Fruit fly (Drosophila melanogaster) whole organism, pupa: ENCODE results near the gene RpS8.

ENCODE experiments used
- CG10348 ChIP-seq: fragments of 200-800 bp; sonication (Bioruptor generic); IDR thresholded peaks from 2 replicates; pipeline ENCODE4 v1.3.6; 2022; ENCODE audit warnings: missing biosample characterization, missing genetic modification characterization
- CG12605 ChIP-seq: fragments of 200-800 bp; sonication (Bioruptor generic); IDR thresholded peaks from 2 replicates; pipeline ENCODE4 v1.3.6; 2022; ENCODE audit warnings: missing biosample characterization, missing genetic modification characterization
- CG13204 ChIP-seq: fragments of 200-800 bp; sonication (Bioruptor generic); optimal IDR thresholded peaks from 2 replicates; lab custom pipeline; 2018; ENCODE audit warnings: missing biosample characterization, mild to moderate bottlenecking, missing genetic modification characterization, moderate library complexity
- CG14655 ChIP-seq: fragments of 200-800 bp; sonication (Bioruptor generic); optimal IDR thresholded peaks from 3 replicates; lab custom pipeline; 2017; ENCODE audit warnings: mild to moderate bottlenecking, missing biosample characterization, missing genetic modification reagents, missing genetic modification characterization
- CG15710 ChIP-seq: fragments of 200-800 bp; sonication (Bioruptor generic); optimal IDR thresholded peaks from 2 replicates; lab custom pipeline; 2018; ENCODE audit warnings: missing biosample characterization, mild to moderate bottlenecking, missing genetic modification characterization, moderate library complexity
- CG17806 ChIP-seq: fragments of 200-800 bp; sonication (Bioruptor generic); optimal IDR thresholded peaks from 2 replicates; lab custom pipeline; 2018; ENCODE audit warnings: missing biosample characterization, mild to moderate bottlenecking, missing genetic modification characterization, moderate library complexity
- CG32121 ChIP-seq: fragments of 200-800 bp; sonication (Bioruptor generic); IDR thresholded peaks from 2 replicates; pipeline ENCODE4 v1.3.6; 2022; ENCODE audit warnings: missing biosample characterization, missing genetic modification characterization
- CG34367 ChIP-seq: fragments of 200-800 bp; sonication (Bioruptor generic); optimal IDR thresholded peaks from 2 replicates; lab custom pipeline; 2018; ENCODE audit warnings: missing biosample characterization, mild to moderate bottlenecking, missing genetic modification characterization
- CG4496 ChIP-seq: fragments of 200-800 bp; sonication (Bioruptor generic); IDR thresholded peaks from 3 replicates; pipeline ENCODE4 v1.3.6; 2022; ENCODE audit warnings: missing biosample characterization, missing genetic modification characterization
- CG8159 ChIP-seq: fragments of 200-800 bp; sonication (Bioruptor generic); optimal IDR thresholded peaks from 3 replicates; lab custom pipeline; 2018; ENCODE audit warnings: missing biosample characterization, mild to moderate bottlenecking, missing genetic modification characterization, moderate library complexity
- CG8301 ChIP-seq: fragments of 200-800 bp; sonication (Bioruptor generic); optimal IDR thresholded peaks from 2 replicates; lab custom pipeline; 2018; ENCODE audit warnings: missing biosample characterization, mild to moderate bottlenecking, missing genetic modification characterization
- CG9948 ChIP-seq: fragments of 200-800 bp; sonication (Bioruptor generic); optimal IDR thresholded peaks from 2 replicates; lab custom pipeline; 2018; ENCODE audit warnings: missing biosample characterization, mild to moderate bottlenecking, missing genetic modification characterization, moderate library complexity
- D1 ChIP-seq: fragments of 200-800 bp; sonication (Bioruptor generic); optimal IDR thresholded peaks from 2 replicates; lab custom pipeline; 2018; ENCODE audit warnings: missing biosample characterization, mild to moderate bottlenecking, missing genetic modification characterization, moderate library complexity
- EcR ChIP-seq: fragments of 200-800 bp; sonication (Bioruptor generic); optimal IDR thresholded peaks from 3 replicates; lab custom pipeline; 2019; ENCODE audit warnings: missing biosample characterization, missing genetic modification characterization, mild to moderate bottlenecking, moderate library complexity, missing genetic modification reagents
- Ets98B ChIP-seq: fragments of 200-800 bp; sonication (Bioruptor generic); IDR thresholded peaks from 2 replicates; pipeline ENCODE4 v1.3.6; 2022; ENCODE audit warnings: missing biosample characterization, missing genetic modification characterization
- Pif1A ChIP-seq: fragments of 200-800 bp; sonication (Bioruptor generic); optimal IDR thresholded peaks from 3 replicates; lab custom pipeline; 2016; ENCODE audit warnings: missing biosample characterization, missing genetic modification characterization
- Pif1B ChIP-seq: fragments of 200-800 bp; sonication (Bioruptor generic); optimal IDR thresholded peaks from 3 replicates; lab custom pipeline; 2016; ENCODE audit warnings: missing biosample characterization, missing genetic modification characterization
- Snoo ChIP-seq: fragments of 200-800 bp; sonication (Bioruptor generic); optimal IDR thresholded peaks from 3 replicates; lab custom pipeline; 2017; ENCODE audit warnings: missing biosample characterization, mild to moderate bottlenecking, missing genetic modification characterization, inconsistent platforms
- fd96Ca ChIP-seq: fragments of 200-800 bp; sonication (Bioruptor generic); IDR thresholded peaks from 3 replicates; pipeline ENCODE4 v1.3.6; 2022; ENCODE audit warnings: missing biosample characterization, missing genetic modification characterization
- gl ChIP-seq: fragments of 200-800 bp; sonication (Bioruptor generic); optimal IDR thresholded peaks from 2 replicates; lab custom pipeline; 2018; ENCODE audit warnings: missing biosample characterization, mild to moderate bottlenecking, missing genetic modification characterization
- rn ChIP-seq: fragments of 200-800 bp; sonication (Bioruptor generic); IDR thresholded peaks from 2 replicates; pipeline ENCODE4 v1.3.6; 2022; ENCODE audit warnings: missing biosample characterization, missing genetic modification characterization

The RpS8 gene

DNA sequence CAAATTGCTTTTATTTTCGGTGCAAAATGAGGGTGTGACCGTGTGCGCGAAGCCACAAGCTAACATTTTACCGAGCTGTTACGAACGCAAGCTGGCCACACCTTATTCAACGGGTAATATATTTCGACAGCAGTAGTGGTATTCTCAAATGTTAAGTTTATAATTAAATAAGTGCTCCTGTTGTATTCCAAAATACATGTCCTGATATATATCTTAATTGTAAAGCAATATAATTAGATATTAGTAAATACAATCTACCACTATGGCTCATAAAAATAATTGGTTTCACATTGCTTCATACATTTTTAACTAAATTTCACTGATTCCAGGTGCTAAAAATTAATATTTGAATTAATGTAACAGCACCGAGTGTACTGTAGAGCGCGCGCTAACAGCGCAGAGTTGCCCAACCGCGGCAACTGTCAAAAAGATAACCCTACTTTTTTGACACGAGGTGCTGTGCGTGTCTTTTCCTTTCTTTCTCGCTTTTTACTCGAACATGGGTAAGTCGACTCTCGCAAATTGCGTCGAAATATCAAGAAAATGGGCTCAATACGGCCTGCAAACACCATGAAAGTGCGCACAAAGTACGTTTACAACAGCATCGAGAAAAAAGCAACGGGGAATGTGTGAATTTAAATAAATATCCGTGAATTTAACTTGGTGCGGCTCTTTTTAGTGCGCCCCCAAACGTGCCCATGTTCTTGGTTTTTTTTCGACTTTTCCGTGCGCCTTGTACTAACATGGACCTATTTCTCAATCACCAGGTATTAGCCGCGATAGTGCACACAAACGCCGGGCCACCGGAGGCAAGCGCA lies at the start of gene RpS8, which contains the start of gene CG15514:
Gene RpS8 (plus strand): TSS at position 151 of the 818 bp plus-strand sequence.
Gene CG15514 (minus strand): TSS at position 63 of the 818 bp plus-strand sequence.
- TF ChIP-seq rn (GFP tag; lab: Robert Waterston, UW) (no peak), CG4496 (peak; percentile 54; the same call in 2 of the 3 replicates), CG34367 (tag; lab: Kevin White, UChicago) (peak; percentile 29), CG8159 (tag; lab: Kevin White, UChicago) (peak; percentile 72), D1 (tag; lab: Kevin White, UChicago) (no peak), EcR (GFP tag; lab: Kevin White, UChicago) (no peak), Pif1B (GFP tag; lab: Kevin White, UChicago) (no peak), Ets98B (no peak), CG13204 (GFP tag; lab: Kevin White, UChicago) (no peak), CG12605 (GFP tag; lab: Robert Waterston, UW) (no peak; the same call in none of the 2 replicates), CG14655 (GFP tag; lab: Kevin White, UChicago) (no peak), CG9948 (tag; lab: Kevin White, UChicago) (peak; percentile 33), CG17806 (tag; lab: Kevin White, UChicago) (peak; percentile 64), gl (tag; lab: Kevin White, UChicago) (no peak), CG15710 (tag; lab: Kevin White, UChicago) (peak; percentile 27), CG8301 (tag; lab: Kevin White, UChicago) (peak; percentile 48), CG32121 (peak; percentile 29; the same call in 1 of the 2 replicates), Snoo (tag; lab: Kevin White, UChicago) (peak; percentile 74), CG10348 (GFP tag; lab: Robert Waterston, UW) (no peak), Pif1A (GFP tag; lab: Kevin White, UChicago) (no peak), fd96Ca (GFP tag; lab: Robert Waterston, UW) (no peak)

dm6 chr3R:29816266-29816665 lies 45.1 kb upstream of the RpS8 start, which contains the start of gene Vps16B:
Vps16B (minus strand) TSS chr3R:29816451.
- TF ChIP-seq CG13204 (GFP tag; lab: Kevin White, UChicago) = no peak
- no peak for TF ChIP-seq CG17806 (tag; lab: Kevin White, UChicago)
- TF ChIP-seq D1 (tag; lab: Kevin White, UChicago) = no peak
- TF ChIP-seq CG34367 (tag; lab: Kevin White, UChicago) = no peak
- TF ChIP-seq CG8301 (tag; lab: Kevin White, UChicago) = no peak
- TF ChIP-seq CG32121 = no peak
- TF ChIP-seq CG12605 (GFP tag; lab: Robert Waterston, UW) = no peak
- TF ChIP-seq fd96Ca (GFP tag; lab: Robert Waterston, UW) = no peak
- no peak for TF ChIP-seq Ets98B
- no peak for TF ChIP-seq Pif1A (GFP tag; lab: Kevin White, UChicago)
- TF ChIP-seq gl (tag; lab: Kevin White, UChicago) = no peak
- TF ChIP-seq CG15710 (tag; lab: Kevin White, UChicago) = no peak
- no peak for TF ChIP-seq rn (GFP tag; lab: Robert Waterston, UW)
- TF ChIP-seq CG14655 (GFP tag; lab: Kevin White, UChicago) = no peak

DNA sequence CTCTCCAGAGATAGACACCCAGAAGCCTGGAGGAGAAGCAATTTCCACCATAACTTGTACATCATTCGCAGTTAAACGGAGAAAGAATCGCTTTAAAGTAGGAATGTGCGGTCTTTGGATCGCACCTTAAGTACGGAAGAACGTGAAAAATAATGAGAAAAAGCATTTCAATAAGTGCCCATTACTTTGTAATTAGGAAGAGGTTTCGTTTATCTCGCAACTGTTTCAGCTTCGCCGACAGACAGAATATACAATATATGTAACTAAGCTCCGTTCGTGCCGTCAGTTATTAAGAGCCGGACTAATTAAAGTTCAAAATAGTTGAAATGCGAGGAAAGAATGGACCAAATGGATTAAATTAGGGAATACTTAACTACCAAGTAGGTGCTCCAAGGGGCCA lies 43.7 kb upstream of the RpS8 start, which contains the start of gene CG7829:
Gene CG7829 (minus strand): TSS at position 101 of the 400 bp plus-strand sequence.
- TF ChIP-seq CG13204 (GFP tag; lab: Kevin White, UChicago) = no peak
- no peak for TF ChIP-seq CG15710 (tag; lab: Kevin White, UChicago)
- no peak for TF ChIP-seq CG12605 (GFP tag; lab: Robert Waterston, UW)
- TF ChIP-seq D1 (tag; lab: Kevin White, UChicago) = no peak
- TF ChIP-seq CG8159 (tag; lab: Kevin White, UChicago) = no peak
- no peak for TF ChIP-seq gl (tag; lab: Kevin White, UChicago)
- TF ChIP-seq Pif1A (GFP tag; lab: Kevin White, UChicago) = no peak
- TF ChIP-seq CG10348 (GFP tag; lab: Robert Waterston, UW) = no peak
- no peak for TF ChIP-seq CG34367 (tag; lab: Kevin White, UChicago)
- no peak for TF ChIP-seq CG8301 (tag; lab: Kevin White, UChicago)
- TF ChIP-seq rn (GFP tag; lab: Robert Waterston, UW) = no peak
- TF ChIP-seq CG14655 (GFP tag; lab: Kevin White, UChicago) = no peak
- no peak for TF ChIP-seq CG17806 (tag; lab: Kevin White, UChicago)
- no peak for TF ChIP-seq Pif1B (GFP tag; lab: Kevin White, UChicago)
- TF ChIP-seq CG9948 (tag; lab: Kevin White, UChicago) = no peak
- no peak for TF ChIP-seq Snoo (tag; lab: Kevin White, UChicago)
- no peak for TF ChIP-seq fd96Ca (GFP tag; lab: Robert Waterston, UW)
- no peak for TF ChIP-seq Ets98B
- no peak for TF ChIP-seq CG32121
- TF ChIP-seq EcR (GFP tag; lab: Kevin White, UChicago) = no peak

DNA sequence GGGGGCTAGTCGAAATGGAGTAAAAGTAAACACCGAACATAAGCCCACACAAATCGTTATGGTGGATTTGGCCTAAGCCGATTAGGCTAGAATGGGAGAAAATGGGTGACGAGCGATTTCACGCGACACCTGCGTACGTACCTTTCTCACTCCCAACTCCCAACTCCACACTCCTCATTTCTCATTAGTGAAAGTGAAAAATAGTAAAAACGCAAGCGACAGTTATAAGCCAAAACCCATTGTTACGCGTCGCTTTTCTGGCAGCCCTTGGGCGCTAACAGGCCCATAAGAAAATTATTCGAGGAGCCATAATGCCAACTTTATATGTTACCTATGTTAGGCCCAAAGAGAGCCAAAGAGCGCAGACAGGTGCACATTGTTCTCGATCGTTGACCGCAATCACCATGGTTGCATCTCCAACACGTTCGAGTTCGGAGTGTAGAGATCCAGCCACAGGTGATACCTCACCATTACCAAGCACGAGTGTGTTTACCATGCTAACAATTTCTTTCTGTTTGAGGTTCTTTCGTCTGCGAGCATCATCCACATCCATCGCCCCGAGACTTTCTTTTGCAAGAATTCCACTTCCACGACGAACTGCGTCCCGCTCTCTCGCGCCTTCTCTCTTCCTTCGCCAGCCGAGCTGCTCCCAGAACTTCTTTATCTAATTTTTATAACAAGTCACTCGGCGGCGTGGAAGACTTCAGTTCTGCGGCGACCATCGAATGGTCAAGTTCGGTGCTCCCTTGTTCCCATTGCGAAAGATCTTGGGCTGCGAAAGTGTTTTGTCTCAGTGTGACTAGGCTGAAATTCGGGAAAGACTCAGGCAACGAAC lies 42.7 kb upstream of the RpS8 start, which contains the start of gene neo:
Gene neo (plus strand): TSS at position 698 of the 835 bp plus-strand sequence.
- TF ChIP-seq gl (tag; lab: Kevin White, UChicago) (no peak), EcR (GFP tag; lab: Kevin White, UChicago) (peak; percentile 87), CG15710 (tag; lab: Kevin White, UChicago) (no peak)
